Fruit fly (Drosophila melanogaster) whole organism, wandering third instar larva: ENCODE measurements around the gene obst-E.

Experiments
- CG32264 ChIP-seq: fragments of 200-800 bp; sonication (Bioruptor generic); optimal IDR thresholded peaks from 2 replicates; lab custom pipeline; 2016; ENCODE audit warnings: missing biosample characterization, missing genetic modification characterization
- CG9705 ChIP-seq: fragments of 200-800 bp; sonication (Bioruptor generic); optimal IDR thresholded peaks from 2 replicates; lab custom pipeline; 2018; ENCODE audit warnings: missing biosample characterization, mild to moderate bottlenecking, missing genetic modification characterization
- CrebA ChIP-seq: fragments of 200-800 bp; sonication (Bioruptor generic); optimal IDR thresholded peaks from 2 replicates; lab custom pipeline; 2016; ENCODE audit warnings: missing biosample characterization, mild to moderate bottlenecking, missing genetic modification characterization, borderline replicate concordance
- Dfd ChIP-seq: fragments of >200 bp; optimal IDR thresholded peaks from 2 replicates; lab custom pipeline; 2017; ENCODE audit warnings: missing biosample characterization, missing genetic modification characterization
- Dif ChIP-seq: fragments of 200-275, 200-300 bp; sonication (Bioruptor generic); optimal IDR thresholded peaks from 2 replicates; lab custom pipeline; 2018; ENCODE audit warnings: missing biosample characterization, missing genetic modification characterization; ENCODE audit not compliant: partially characterized antibody
- HLH106 ChIP-seq: fragments of 200-800 bp; optimal IDR thresholded peaks from 3 replicates; lab custom pipeline; 2019; ENCODE audit warnings: missing biosample characterization, mild to moderate bottlenecking, missing genetic modification characterization, moderate library complexity
- Hnf4 ChIP-seq: fragments of 200-800 bp; sonication (Bioruptor generic); optimal IDR thresholded peaks from 2 replicates; lab custom pipeline; 2016; ENCODE audit warnings: missing biosample characterization, mild to moderate bottlenecking, missing genetic modification characterization
- Hr78 ChIP-seq: fragments of >200 bp; optimal IDR thresholded peaks from 2 replicates; lab custom pipeline; 2017; ENCODE audit warnings: missing biosample characterization, missing genetic modification characterization
- Hr83 ChIP-seq: fragments of 200-300 bp; sonication (Bioruptor generic); optimal IDR thresholded peaks from 2 replicates; lab custom pipeline; 2016; ENCODE audit warnings: missing biosample characterization, mild to moderate bottlenecking, missing genetic modification characterization, moderate library complexity; ENCODE audit not compliant: poor library complexity, severe bottlenecking
- Jra ChIP-seq: sonication (Bioruptor generic); optimal IDR thresholded peaks from 2 replicates; lab custom pipeline; 2016; ENCODE audit warnings: missing biosample characterization, missing genetic modification characterization
- Mio ChIP-seq: sonication (Bioruptor generic); optimal IDR thresholded peaks from 2 replicates; lab custom pipeline; 2016; ENCODE audit warnings: missing biosample characterization, missing genetic modification characterization
- Myc ChIP-seq: fragments of >200 bp; optimal IDR thresholded peaks from 2 replicates; lab custom pipeline; 2017
- N ChIP-seq: fragments of >200 bp; optimal IDR thresholded peaks from 2 replicates; lab custom pipeline; 2018; ENCODE audit warnings: missing biosample characterization, missing external identifiers, missing genetic modification characterization
- OdsH ChIP-seq: fragments of 200-800 bp; sonication (Bioruptor generic); optimal IDR thresholded peaks from 2 replicates; lab custom pipeline; 2016; ENCODE audit warnings: missing biosample characterization, mild to moderate bottlenecking, missing genetic modification characterization
- Rel ChIP-seq, 2 experiments: fragments of 200-800 bp; sonication (Bioruptor generic) in 1 of 2; optimal IDR thresholded peaks; 2 replicates in 1 of 2; 3 replicates in 1 of 2; lab custom pipeline; 2016 to 2019; ENCODE audit warnings: mild to moderate bottlenecking in 2 of 2, missing biosample characterization in 2 of 2, missing genetic modification characterization in 2 of 2, moderate library complexity in 1 of 2
- Vsx2 ChIP-seq: fragments of 200-300, 225-300 bp; sonication (Bioruptor generic); optimal IDR thresholded peaks from 2 replicates; lab custom pipeline; 2018; ENCODE audit warnings: missing biosample characterization, missing genetic modification characterization; ENCODE audit not compliant: partially characterized antibody
- br ChIP-seq: fragments of 200-800 bp; sonication (Bioruptor generic); optimal IDR thresholded peaks from 2 replicates; lab custom pipeline; 2016; ENCODE audit warnings: missing biosample characterization, missing genetic modification characterization
- dl ChIP-seq, 2 experiments: fragments of 175-275, 200-275 bp in 1 of 2; fragments of 200-275 bp in 1 of 2; sonication (Bioruptor generic); optimal IDR thresholded peaks; lab custom pipeline; 2018; ENCODE audit warnings: mild to moderate bottlenecking in 2 of 2, missing biosample characterization in 2 of 2, missing genetic modification characterization in 2 of 2, moderate library complexity in 2 of 2; ENCODE audit not compliant: partially characterized antibody in 2 of 2, insufficient read depth in 1 of 2
- dmrt93B ChIP-seq: fragments of 200-800 bp; sonication (Bioruptor generic); optimal IDR thresholded peaks from 2 replicates; lab custom pipeline; 2018; ENCODE audit warnings: missing biosample characterization, mild to moderate bottlenecking, missing genetic modification characterization
- dsf ChIP-seq: sonication (Bioruptor generic); optimal IDR thresholded peaks from 2 replicates; lab custom pipeline; 2016; ENCODE audit warnings: missing biosample characterization, missing genetic modification characterization, borderline replicate concordance
- ey ChIP-seq: fragments of 200-800 bp; sonication (Bioruptor generic); optimal IDR thresholded peaks from 2 replicates; lab custom pipeline; 2016; ENCODE audit warnings: missing biosample characterization, missing genetic modification characterization
- foxo ChIP-seq, 2 experiments: fragments of 200-800 bp; sonication (Bioruptor generic); optimal IDR thresholded peaks; 2 replicates in 1 of 2; 3 replicates in 1 of 2; lab custom pipeline; 2016 to 2017; ENCODE audit warnings: missing biosample characterization in 2 of 2, missing genetic modification characterization in 2 of 2
- fru ChIP-seq: fragments of 200-800 bp; sonication (Bioruptor generic); optimal IDR thresholded peaks from 3 replicates; lab custom pipeline; 2016; ENCODE audit warnings: missing biosample characterization, mild to moderate bottlenecking, missing genetic modification characterization
- h ChIP-seq: fragments of 200-800 bp; sonication (Bioruptor generic); optimal IDR thresholded peaks from 3 replicates; lab custom pipeline; 2016; ENCODE audit warnings: missing biosample characterization, mild to moderate bottlenecking, missing genetic modification characterization
- jim ChIP-seq: fragments of 175-275, 200-325 bp; sonication (Bioruptor generic); optimal IDR thresholded peaks from 2 replicates; lab custom pipeline; 2016; ENCODE audit warnings: missing biosample characterization, mild to moderate bottlenecking, missing genetic modification characterization
- pan ChIP-seq: fragments of >200 bp; optimal IDR thresholded peaks from 2 replicates; lab custom pipeline; 2017
- rgr ChIP-seq: fragments of 200-800 bp; sonication (Bioruptor generic); optimal IDR thresholded peaks from 3 replicates; lab custom pipeline; 2016; ENCODE audit warnings: missing biosample characterization, mild to moderate bottlenecking, missing genetic modification characterization
- sage ChIP-seq: fragments of 200-800 bp; sonication (Bioruptor generic); optimal IDR thresholded peaks from 2 replicates; lab custom pipeline; 2016; ENCODE audit warnings: missing biosample characterization, mild to moderate bottlenecking, missing genetic modification characterization
- sv ChIP-seq: fragments of 200-800 bp; sonication (Bioruptor generic); optimal IDR thresholded peaks from 3 replicates; lab custom pipeline; 2016; ENCODE audit warnings: missing biosample characterization, missing genetic modification characterization
- tai ChIP-seq: sonication (Bioruptor generic); optimal IDR thresholded peaks from 2 replicates; lab custom pipeline; 2016; ENCODE audit warnings: missing biosample characterization, missing genetic modification characterization
- usp ChIP-seq: fragments of >200 bp; optimal IDR thresholded peaks from 2 replicates; lab custom pipeline; 2017; ENCODE audit warnings: missing biosample characterization, missing genetic modification characterization
- woc ChIP-seq: sonication (Bioruptor generic); optimal IDR thresholded peaks from 2 replicates; lab custom pipeline; 2016; ENCODE audit warnings: missing biosample characterization, mild to moderate bottlenecking, missing genetic modification characterization

obst-E gene

DNA sequence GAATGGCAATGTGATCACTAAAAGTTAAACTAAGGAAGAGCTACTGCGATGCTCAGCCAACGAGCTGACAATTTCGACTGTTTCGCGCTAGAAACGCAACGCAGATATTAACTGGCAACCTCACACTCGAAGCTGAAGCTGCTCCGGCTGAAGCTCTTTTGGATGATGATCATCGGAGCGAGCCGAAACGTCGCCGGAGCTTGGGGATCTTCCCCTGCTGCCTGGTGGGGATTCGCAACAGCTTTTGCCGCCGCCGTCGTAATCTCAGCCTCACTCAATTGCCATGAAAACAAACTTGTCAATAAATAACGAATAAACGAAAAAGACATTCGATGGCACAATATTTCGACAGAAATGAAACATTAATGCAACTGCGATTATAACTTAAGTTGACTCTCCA lies at the start of gene obst-E:
Gene obst-E (minus strand): TSS at position 101 of the 400 bp plus-strand sequence.
- TF ChIP-seq Jra (GFP tag; lab: Kevin White, UChicago) (no peak), Rel (GFP tag; optimal IDR thresholded peaks at IDR 0.05; lab: Kevin White, UChicago) (no peak), Rel (tag; optimal IDR thresholded peaks at IDR 0.05; lab: Kevin White, UChicago) (peak; percentile 27), rgr (GFP tag; lab: Kevin White, UChicago) (no peak), ey (no peak)

DNA sequence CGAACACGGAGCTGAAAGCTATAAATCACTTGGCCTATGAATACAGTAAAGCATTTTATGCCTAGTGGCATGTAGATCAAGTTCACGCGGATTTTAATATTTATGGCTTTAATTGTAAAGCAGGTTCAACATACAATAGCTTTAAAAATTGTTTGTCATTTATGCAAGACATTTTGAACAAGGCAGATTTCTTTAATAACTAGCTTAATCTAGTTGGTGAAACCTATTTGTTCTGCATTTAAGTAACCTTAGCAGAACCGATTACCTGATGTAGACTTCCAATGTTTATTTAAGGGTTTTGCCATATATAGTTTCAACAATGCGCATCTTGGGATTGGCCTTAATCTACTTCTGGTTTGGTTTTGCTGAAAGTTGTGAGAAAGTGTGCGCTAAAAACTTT lies 45.3 kb upstream of the obst-E start, which contains the start of gene CG43307:
Gene CG43307 (plus strand): TSS at position 301 of the 400 bp plus-strand sequence.
- no peak for TF ChIP-seq h (GFP tag; lab: Kevin White, UChicago)
- TF ChIP-seq Mio (GFP tag; lab: Kevin White, UChicago), result no peak
- TF ChIP-seq HLH106 (tag; lab: Kevin White, UChicago), result no peak
- TF ChIP-seq sv (GFP tag; lab: Kevin White, UChicago), result no peak
- no peak for TF ChIP-seq br
- TF ChIP-seq N (GFP tag; lab: Kevin White, UChicago), result no peak
- no peak for TF ChIP-seq OdsH (GFP tag; lab: Kevin White, UChicago)
- TF ChIP-seq Hr83 (GFP tag; lab: Kevin White, UChicago), result no peak
- TF ChIP-seq foxo (GFP tag; optimal IDR thresholded peaks at IDR 0.05; lab: Kevin White, UChicago), result no peak
- no peak for TF ChIP-seq usp (GFP tag; lab: Kevin White, UChicago)
- TF ChIP-seq Rel (GFP tag; optimal IDR thresholded peaks at IDR 0.05; lab: Kevin White, UChicago), result no peak
- no peak for TF ChIP-seq Rel (tag; optimal IDR thresholded peaks at IDR 0.05; lab: Kevin White, UChicago)
- no peak for TF ChIP-seq CrebA (GFP tag; lab: Kevin White, UChicago)
- no peak for TF ChIP-seq Hr78
- TF ChIP-seq Hnf4 (GFP tag; lab: Kevin White, UChicago), result no peak

DNA sequence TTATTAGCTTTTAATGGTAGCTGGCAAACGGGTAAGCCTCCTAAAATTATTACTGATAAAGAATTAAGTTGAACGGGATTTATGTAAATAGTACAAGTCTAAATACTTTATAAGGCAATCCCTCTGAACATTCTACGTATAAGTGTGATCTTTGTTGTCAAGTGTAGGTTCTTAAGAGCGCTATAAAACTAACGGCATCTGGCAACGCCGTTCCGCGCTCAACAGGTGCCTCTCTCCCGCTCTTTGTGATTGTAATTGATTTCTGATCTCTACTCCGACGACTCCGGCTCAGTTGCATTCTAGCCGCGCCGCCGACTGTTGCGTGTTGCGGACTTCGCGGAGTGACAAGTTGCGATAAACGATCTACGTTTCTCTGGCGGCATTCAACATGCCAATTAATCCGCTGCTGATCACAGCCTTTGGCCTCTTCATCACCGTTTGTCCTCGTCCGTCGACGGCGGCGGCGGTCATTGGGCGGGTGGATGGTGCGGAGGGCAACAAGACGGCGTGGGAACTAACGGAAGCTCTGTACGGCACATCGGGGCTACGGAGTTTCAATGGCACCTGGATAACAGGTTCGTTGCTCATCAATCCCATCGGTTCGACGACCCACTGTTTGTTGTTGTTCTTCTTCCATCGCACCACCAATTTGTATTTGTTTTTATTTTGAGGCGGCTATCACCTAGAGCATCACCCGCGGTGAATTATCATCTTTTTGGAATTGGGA lies 39.3 kb upstream of the obst-E start, which contains the start of gene CG11034:
Gene CG11034 (plus strand): TSS at position 305 of the 727 bp plus-strand sequence.
- TF ChIP-seq CrebA (GFP tag; lab: Kevin White, UChicago) (no peak), h (GFP tag; lab: Kevin White, UChicago) (no peak), Hnf4 (GFP tag; lab: Kevin White, UChicago) (no peak), OdsH (GFP tag; lab: Kevin White, UChicago) (no peak), Jra (GFP tag; lab: Kevin White, UChicago) (no peak), rgr (GFP tag; lab: Kevin White, UChicago) (no peak), pan (lab: Kevin White, UChicago) (no peak), woc (GFP tag; lab: Kevin White, UChicago) (peak; percentile 4), sage (GFP tag; lab: Kevin White, UChicago) (no peak), dl (GFP tag; optimal IDR thresholded peaks at IDR 0.05; lab: Kevin White, UChicago; ENCODE audit: insufficient read depth in 1 of 2, partially characterized antibody in 2 of 2) (peak; percentile 56 to 62), br (peak; percentile 2), Rel (GFP tag; optimal IDR thresholded peaks at IDR 0.05; lab: Kevin White, UChicago) (no peak), Rel (tag; optimal IDR thresholded peaks at IDR 0.05; lab: Kevin White, UChicago) (no peak), Vsx2 (GFP tag; lab: Kevin White, UChicago) (no peak), dmrt93B (GFP tag; lab: Kevin White, UChicago) (no peak), jim (GFP tag; lab: Kevin White, UChicago) (no peak), CG9705 (GFP tag; lab: Kevin White, UChicago) (no peak), Dif (GFP tag; lab: Kevin White, UChicago) (peak; percentile 26), Dfd (GFP tag; lab: Kevin White, UChicago) (no peak), HLH106 (tag; lab: Kevin White, UChicago) (peak; percentile 27)
- TF ChIP-seq, all 38 proteins: peak for 5

DNA sequence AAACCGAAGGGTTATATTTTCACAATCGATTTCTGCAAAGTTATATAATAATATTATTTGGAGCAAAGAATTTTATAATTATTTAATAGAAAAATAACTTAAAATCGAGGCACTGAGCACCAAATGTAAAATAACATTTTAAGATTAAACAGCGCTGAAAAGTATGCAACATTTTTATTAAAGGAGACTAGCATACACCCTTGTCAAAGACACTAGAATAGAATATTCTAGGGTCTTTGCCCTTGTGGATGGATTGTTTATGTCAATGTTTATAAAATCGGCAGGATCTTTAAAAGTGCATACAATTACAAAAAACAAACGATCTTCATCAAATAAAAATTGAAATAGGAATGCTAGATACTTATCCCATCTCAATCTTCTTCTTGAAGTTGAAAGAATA lies 38.1 kb upstream of the obst-E start:
- TF ChIP-seq Vsx2 (GFP tag; lab: Kevin White, UChicago), result no peak
- no peak for TF ChIP-seq tai (GFP tag; lab: Kevin White, UChicago)
- no peak for TF ChIP-seq fru (GFP tag; lab: Kevin White, UChicago)
- no peak for TF ChIP-seq CG32264 (GFP tag; lab: Kevin White, UChicago)
- no peak for TF ChIP-seq usp (GFP tag; lab: Kevin White, UChicago)
- TF ChIP-seq dsf (GFP tag; lab: Kevin White, UChicago), result no peak
- TF ChIP-seq h (GFP tag; lab: Kevin White, UChicago), result no peak
- no peak for TF ChIP-seq br
- TF ChIP-seq Myc, result no peak
- TF ChIP-seq HLH106 (tag; lab: Kevin White, UChicago), result no peak
